Worm (Caenorhabditis elegans) whole organism, midembryonic: ENCODE measurements around the gene T05C12.15.

ENCODE experiments used
- T22C8.4 ChIP-seq: fragments of 200-800 bp; sonication (Bioruptor generic); IDR thresholded peaks from 2 replicates; pipeline ENCODE4 v1.3.6; 2022; ENCODE audit warnings: missing genetic modification characterization, missing compliant biosample characterization
- cog-1 ChIP-seq: sonication (generic microtip); optimal IDR thresholded peaks from 2 replicates; lab custom pipeline; 2016; ENCODE audit warnings: missing genetic modification characterization, missing compliant biosample characterization
- flt-1 ChIP-seq: fragments of 200-800 bp; sonication (Bioruptor generic); IDR thresholded peaks from 2 replicates; pipeline ENCODE4 v1.3.6; 2022; ENCODE audit warnings: missing genetic modification characterization, missing compliant biosample characterization
- klf-2 ChIP-seq: fragments of 200-800 bp; sonication (Bioruptor generic); conservative IDR thresholded peaks from 2 replicates; pipeline ENCODE4 v1.3.6; 2022; ENCODE audit warnings: missing genetic modification reagents, missing genetic modification characterization, missing compliant biosample characterization
- med-1 ChIP-seq: sonication (generic microtip); optimal IDR thresholded peaks from 2 replicates; lab custom pipeline; 2017; ENCODE audit warnings: missing genetic modification characterization, mild to moderate bottlenecking, missing compliant biosample characterization, antibody characterized with exemption, missing genetic modification reagents; ENCODE audit not compliant: insufficient read depth
- ref-1 ChIP-seq: fragments of 200-800 bp; sonication (Bioruptor generic); conservative IDR thresholded peaks from 2 replicates; pipeline ENCODE4 v1.3.6; 2022; ENCODE audit warnings: missing genetic modification reagents, missing genetic modification characterization, missing compliant biosample characterization
- tab-1 ChIP-seq: fragments of 200-800 bp; sonication (Bioruptor generic); IDR thresholded peaks from 2 replicates; pipeline ENCODE4 v1.3.6; 2022; ENCODE audit warnings: missing genetic modification characterization, missing compliant biosample characterization
- ztf-23 ChIP-seq: fragments of 200-800 bp; sonication (Bioruptor generic); IDR thresholded peaks from 2 replicates; pipeline ENCODE4 v1.3.6; 2022; ENCODE audit warnings: missing genetic modification reagents, missing genetic modification characterization, missing compliant biosample characterization
- ztf-29 ChIP-seq: fragments of 200-800 bp; sonication (Bioruptor generic); IDR thresholded peaks from 2 replicates; pipeline ENCODE4 v1.3.6; 2022; ENCODE audit warnings: missing genetic modification reagents, missing genetic modification characterization, missing compliant biosample characterization

- no peak for TF ChIP-seq ref-1
- TF ChIP-seq klf-2 (GFP tag; lab: Robert Waterston, UW), result no peak
- TF ChIP-seq tab-1 (GFP tag; lab: Robert Waterston, UW), result no peak
- TF ChIP-seq ztf-29, result no peak
- TF ChIP-seq T22C8.4 (GFP tag; lab: Robert Waterston, UW), result no peak
- TF ChIP-seq flt-1 (GFP tag; lab: Robert Waterston, UW), result no peak
- no peak for TF ChIP-seq ztf-23 (GFP tag; lab: Robert Waterston, UW)
- TF ChIP-seq med-1, result no peak
- no peak for TF ChIP-seq cog-1 (tag; lab: Kevin White, UChicago)
Observed at ce11 chrII:8152711-8153325, 16.6 kb upstream of the T05C12.15 start.
